Fruit fly (Drosophila melanogaster) S2 (cell line): Measurements from ENCODE around the gene CG14277.

Experiments
- CG8478 ChIP-seq: fragments of >200 bp; optimal IDR thresholded peaks from 2 replicates; lab custom pipeline; 2018
- CTCF ChIP-seq, 2 experiments: fragments of >200 bp; optimal IDR thresholded peaks; 2 replicates each; lab custom pipeline; 2018

DNA sequence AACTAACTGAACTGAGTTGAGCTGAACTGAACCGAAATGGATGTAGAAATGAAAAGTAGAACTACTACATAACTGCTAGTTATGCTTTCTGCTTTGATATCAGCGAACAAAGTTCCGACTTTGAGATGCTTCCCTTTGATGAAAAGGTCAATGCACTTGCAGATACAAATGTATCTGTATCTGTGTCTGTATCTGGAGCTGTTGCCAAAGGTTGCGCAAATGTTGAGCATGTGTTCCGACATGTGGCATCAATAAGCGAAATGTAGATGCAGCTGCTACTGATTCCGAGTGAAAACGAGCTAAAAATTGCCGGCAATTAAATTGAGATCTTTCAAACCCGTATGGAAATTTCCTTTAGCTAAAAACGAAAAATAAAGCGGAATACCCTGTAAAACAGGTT lies 44.3 kb downstream of the CG14277 start:
- TF ChIP-seq CTCF (optimal IDR thresholded peaks at IDR 0.05; lab: Kevin White, UChicago) (no peak), CG8478 (no peak)
